Fruit fly (Drosophila melanogaster) whole organism: ENCODE measurements around the gene elB.

Source experiments
- CG8478 ChIP-seq: fragments of >200 bp; optimal IDR thresholded peaks from 2 replicates; lab custom pipeline; 2018; ENCODE audit warnings: inconsistent platforms
- Dll ChIP-seq: fragments of >200 bp; optimal IDR thresholded peaks from 2 replicates; lab custom pipeline; 2017
- EcR ChIP-seq, 2 experiments: fragments of >200 bp; optimal IDR thresholded peaks; 2 replicates each; lab custom pipeline; 2017; ENCODE audit warnings: missing biosample characterization in 2 of 2, missing genetic modification characterization in 2 of 2, missing genetic modification reagents in 2 of 2
- pan ChIP-seq: fragments of >200 bp; optimal IDR thresholded peaks from 2 replicates; lab custom pipeline; 2017
- psq ChIP-seq: fragments of >200 bp; optimal IDR thresholded peaks from 2 replicates; lab custom pipeline; 2017
- usp ChIP-seq: fragments of >200 bp; optimal IDR thresholded peaks from 2 replicates; lab custom pipeline; 2017; ENCODE audit warnings: missing biosample characterization, missing genetic modification characterization, mixed read lengths

Gene elB

DNA sequence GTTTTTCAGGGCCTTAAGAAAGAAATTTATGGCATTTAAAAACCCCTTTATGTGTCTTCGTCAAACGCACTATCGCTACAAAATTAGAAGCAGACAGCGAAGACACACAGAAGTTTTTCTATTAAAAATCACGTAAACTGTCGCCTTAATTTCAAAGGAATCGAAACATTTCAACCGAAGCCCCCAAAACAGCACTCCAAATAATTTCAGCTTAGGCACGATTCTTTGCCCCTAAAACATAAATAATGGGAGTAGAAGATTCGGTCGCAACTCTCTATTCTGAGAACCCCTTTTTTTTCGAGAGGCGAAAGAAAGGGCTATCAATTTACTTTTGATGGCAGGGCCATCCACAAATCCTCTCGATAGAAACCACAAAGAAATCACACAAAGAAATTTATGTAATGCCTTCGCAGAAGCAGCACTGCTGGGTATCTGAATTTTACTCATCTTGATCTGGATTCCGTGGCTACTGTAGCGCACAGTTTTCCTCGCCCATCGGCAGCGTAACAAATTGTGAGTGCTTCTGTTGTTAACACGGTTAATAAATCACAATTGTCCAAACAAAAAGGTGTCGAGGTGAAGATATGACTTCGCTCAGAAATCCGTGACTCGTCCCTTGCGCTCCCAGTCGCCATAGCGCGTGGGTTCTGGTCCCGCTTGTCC, 40.7 kb upstream of the elB start:
- no peak for TF ChIP-seq CG8478 (lab: Kevin White, UChicago)
- TF ChIP-seq Dll (lab: Kevin White, UChicago): no peak
- no peak for TF ChIP-seq psq
- no peak for TF ChIP-seq pan (lab: Kevin White, UChicago)
- TF ChIP-seq usp (GFP tag; lab: Kevin White, UChicago): no peak
- no peak for TF ChIP-seq EcR (GFP tag; optimal IDR thresholded peaks at IDR 0.05; lab: Kevin White, UChicago)

DNA sequence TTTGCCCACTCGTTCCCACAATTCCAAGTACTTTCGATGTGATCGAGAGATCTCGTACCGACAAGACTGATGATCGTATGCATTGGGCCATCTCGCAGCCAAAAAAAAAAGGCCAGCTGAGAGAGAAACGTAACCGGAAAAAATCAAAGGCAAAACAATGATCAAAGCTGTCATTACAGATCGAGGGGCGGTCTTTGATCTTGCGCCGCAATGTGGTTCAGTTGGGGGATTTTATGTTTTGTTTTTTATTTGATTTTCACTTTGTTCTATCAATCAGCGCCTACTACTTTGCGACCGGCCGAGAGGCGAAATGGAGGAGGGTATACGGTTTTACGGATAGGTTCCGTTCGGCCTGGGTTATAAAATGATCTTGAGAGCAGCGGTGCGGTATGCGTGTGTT, 39.4 kb upstream of the elB start:
- TF ChIP-seq pan (lab: Kevin White, UChicago): no peak
- no peak for TF ChIP-seq usp (GFP tag; lab: Kevin White, UChicago)
- no peak for TF ChIP-seq CG8478 (lab: Kevin White, UChicago)
- no peak for TF ChIP-seq psq
- TF ChIP-seq Dll (lab: Kevin White, UChicago): no peak
- TF ChIP-seq EcR (GFP tag; optimal IDR thresholded peaks at IDR 0.05; lab: Kevin White, UChicago): no peak

DNA sequence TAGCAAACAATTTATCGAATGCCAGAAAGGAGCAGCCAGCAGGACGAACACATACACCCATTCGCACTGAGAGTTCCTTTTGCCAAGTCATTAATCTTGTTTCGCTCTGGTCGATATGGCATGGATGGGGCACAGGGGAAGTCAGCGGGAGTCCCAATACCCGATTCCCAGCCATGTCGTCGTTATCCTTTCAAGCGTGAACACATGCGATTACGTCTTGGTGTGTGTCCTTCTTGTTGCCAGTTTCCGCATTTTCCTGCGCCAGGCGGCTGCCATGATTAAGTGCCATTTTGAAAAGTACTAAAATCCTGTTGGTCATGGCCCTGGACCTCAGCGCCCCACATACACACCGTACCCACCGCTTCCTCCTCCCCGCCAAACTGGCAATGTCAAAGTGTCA, 38.2 kb upstream of the elB start:
- no peak for TF ChIP-seq usp (GFP tag; lab: Kevin White, UChicago)
- TF ChIP-seq pan (lab: Kevin White, UChicago): no peak
- TF ChIP-seq Dll (lab: Kevin White, UChicago): no peak
- TF ChIP-seq psq: no peak
- no peak for TF ChIP-seq CG8478 (lab: Kevin White, UChicago)
- TF ChIP-seq EcR (GFP tag; optimal IDR thresholded peaks at IDR 0.05; lab: Kevin White, UChicago): no peak

DNA sequence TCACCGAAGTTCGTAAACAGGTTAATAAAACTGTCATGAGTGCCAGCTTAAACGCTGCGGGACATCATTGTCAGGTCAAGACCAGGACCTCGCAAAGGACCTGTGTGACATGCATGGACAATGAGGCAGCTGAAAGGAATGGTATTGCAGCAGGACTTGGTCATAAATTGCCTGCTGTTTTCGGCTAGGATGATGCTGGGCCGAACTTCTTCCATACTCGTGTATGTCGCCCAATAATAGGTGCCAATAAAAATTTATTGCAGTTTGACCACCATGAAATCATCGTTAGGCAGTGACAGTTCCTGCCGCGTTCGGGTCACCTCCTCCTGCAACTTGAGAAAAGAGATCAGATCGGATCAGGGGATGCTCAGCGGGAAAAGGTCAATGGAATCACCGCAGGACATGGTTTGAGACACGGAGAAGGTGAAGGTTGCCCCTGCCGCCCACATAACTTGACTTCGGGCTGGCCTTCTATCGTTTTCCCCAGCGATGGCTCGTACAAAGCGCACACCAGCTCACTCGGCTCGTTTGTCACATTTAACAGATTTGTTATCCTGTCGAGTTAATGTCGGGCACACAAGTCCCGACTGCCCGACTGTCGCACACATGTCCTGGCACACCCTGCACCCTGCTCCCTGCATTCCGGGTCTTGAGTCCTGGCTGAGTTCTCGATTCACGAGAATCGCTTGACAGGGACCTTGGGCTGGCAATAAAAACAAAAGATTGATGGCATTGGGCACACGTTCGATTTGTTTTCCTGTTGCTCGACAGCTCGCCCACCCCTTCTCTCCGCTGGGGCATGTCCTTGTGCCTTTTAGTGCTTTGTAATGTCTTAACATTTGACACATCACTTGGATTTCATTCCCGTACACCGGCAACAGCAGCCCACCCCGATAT, 36.5 kb upstream of the elB start:
- TF ChIP-seq psq (no peak), pan (lab: Kevin White, UChicago) (no peak), CG8478 (lab: Kevin White, UChicago) (no peak), EcR (GFP tag; optimal IDR thresholded peaks at IDR 0.05; lab: Kevin White, UChicago) (no peak), usp (GFP tag; lab: Kevin White, UChicago) (no peak), Dll (lab: Kevin White, UChicago) (no peak)

DNA sequence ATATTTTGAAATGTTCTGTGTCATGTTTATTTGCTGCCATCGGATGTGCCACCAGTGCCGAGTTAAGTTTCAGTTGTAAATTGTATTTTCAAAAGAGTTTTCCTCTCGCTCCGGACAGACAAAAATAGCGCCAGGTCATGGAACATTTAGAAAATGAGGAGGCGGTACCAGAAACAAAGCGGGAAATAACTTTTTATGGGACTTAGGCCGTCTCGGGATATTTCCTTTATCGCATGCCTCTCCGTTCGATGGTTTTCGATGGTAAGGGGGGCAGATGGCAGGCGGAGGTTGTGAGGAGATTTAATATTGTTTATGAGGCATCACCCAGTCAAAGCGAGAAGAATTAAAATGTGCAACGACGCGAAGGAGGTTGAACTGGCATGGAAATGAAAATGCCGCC, 35.5 kb upstream of the elB start:
- TF ChIP-seq pan (lab: Kevin White, UChicago) (no peak), CG8478 (lab: Kevin White, UChicago) (no peak), Dll (lab: Kevin White, UChicago) (no peak), EcR (GFP tag; optimal IDR thresholded peaks at IDR 0.05; lab: Kevin White, UChicago) (no peak), usp (GFP tag; lab: Kevin White, UChicago) (no peak), psq (no peak)

DNA sequence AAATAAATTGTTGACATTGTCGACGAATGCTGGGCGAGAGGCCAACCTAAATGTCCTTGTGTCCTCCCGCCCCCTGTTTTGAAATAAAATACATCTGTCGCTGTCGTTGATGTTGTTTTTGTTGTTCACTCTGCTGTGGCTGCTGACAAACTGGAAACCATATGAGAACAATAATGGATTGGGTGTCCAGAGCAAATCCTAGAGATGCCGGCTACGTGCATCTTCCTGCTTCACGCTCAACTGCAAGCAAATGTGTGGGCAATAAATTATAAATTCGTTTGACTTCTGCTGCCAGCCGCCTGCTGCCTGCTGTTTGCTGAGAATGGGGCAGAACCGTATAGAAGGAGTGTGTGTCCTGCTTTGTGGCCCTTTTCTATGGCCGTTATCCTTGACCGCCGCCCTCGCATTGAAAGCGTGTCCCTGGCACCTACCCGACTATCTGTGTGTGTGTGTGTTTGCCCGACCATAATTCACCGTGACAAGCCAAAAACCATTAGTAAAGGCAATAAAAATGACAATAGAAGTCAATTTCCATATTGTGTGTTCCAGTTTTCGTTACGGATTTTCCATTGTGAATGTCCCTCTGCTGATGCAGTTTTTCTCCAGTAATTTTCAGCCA, 34.4 kb upstream of the elB start:
- TF ChIP-seq psq (no peak), CG8478 (lab: Kevin White, UChicago) (no peak), usp (GFP tag; lab: Kevin White, UChicago) (no peak), EcR (GFP tag; optimal IDR thresholded peaks at IDR 0.05; lab: Kevin White, UChicago) (no peak), pan (lab: Kevin White, UChicago) (no peak), Dll (lab: Kevin White, UChicago) (no peak)

DNA sequence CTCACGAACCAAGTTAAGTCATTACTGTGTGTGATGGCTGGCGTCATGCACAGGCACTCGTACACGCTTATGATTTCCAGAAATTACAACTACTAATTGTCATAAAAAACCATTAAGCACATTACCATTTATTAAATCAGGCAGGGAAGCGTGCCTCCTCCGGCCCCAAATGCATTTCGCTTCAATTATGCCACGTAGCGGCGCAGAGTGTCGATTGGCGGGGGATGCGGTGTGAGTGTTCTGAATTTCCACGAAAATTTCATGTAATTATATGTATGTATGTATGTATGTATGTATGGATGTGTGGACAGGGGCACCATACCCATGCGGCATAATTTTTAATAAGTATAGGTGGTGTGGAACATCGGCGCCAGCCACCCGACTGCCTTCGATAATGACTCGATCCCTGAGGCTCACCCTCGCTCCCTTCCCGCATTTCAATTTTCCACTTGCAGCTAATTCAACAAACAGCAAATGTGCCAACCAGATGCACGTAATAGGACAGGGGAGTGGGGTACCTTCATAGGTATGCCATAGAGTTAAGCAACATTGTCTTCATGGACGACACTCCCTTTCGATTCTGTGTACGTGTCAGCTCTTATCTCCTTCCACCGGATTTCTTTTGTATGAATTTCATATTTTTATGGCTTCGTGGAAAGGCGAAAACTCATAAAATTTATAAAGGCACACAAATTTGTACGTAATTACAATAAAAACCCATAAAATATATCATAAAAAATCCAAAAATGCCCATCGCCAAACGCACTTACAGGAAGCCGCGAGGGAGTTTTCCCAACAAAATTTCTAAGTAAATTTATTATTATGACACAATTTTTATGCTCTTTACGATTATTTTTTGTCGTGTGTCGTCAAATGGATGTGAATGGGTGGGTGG, 33.0 kb upstream of the elB start:
- TF ChIP-seq usp (GFP tag; lab: Kevin White, UChicago) (no peak), CG8478 (lab: Kevin White, UChicago) (no peak), EcR (GFP tag; optimal IDR thresholded peaks at IDR 0.05; lab: Kevin White, UChicago) (no peak)

DNA sequence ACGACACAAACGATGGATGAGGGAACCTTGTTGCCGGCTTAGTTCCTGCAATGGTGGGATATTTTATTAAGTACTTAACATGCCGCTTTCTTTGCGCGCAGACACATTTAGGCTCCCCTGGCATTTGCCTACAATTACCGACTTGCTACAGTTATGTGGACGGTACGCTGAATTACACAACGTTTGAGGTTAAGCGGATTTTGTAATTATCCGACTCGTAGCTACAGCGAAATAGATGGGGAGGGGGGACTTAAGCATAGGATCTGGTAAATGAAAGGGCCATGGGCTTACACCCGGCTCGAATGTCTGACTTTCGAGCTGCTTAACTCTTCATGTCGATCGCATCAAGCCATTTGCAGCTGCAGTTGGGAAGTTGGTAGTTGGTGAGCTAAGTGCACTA, 32.0 kb upstream of the elB start:
- no peak for TF ChIP-seq EcR (GFP tag; optimal IDR thresholded peaks at IDR 0.05; lab: Kevin White, UChicago)
- no peak for TF ChIP-seq psq
- no peak for TF ChIP-seq usp (GFP tag; lab: Kevin White, UChicago)
- TF ChIP-seq CG8478 (lab: Kevin White, UChicago): no peak
- TF ChIP-seq Dll (lab: Kevin White, UChicago): no peak
- TF ChIP-seq pan (lab: Kevin White, UChicago): no peak

DNA sequence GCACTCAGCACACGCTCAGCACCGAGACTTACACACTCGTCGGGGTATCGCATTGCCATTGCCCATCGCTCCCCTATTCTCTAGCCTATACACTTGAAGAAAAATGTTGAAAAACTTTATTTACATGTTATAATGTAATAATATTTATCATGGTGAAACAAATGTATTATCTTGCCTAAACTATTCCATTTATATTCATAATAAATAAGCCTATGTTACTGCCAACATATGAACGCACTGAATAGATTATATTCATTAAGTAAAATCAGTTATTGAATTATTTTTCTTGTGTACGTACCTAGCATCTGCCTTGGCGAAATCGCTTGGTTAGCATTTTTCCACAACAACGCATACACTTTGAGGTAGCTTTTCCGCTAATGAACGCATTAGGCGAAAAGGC, 31.6 kb upstream of the elB start:
- TF ChIP-seq EcR (GFP tag; optimal IDR thresholded peaks at IDR 0.05; lab: Kevin White, UChicago): no peak
- no peak for TF ChIP-seq psq
- TF ChIP-seq usp (GFP tag; lab: Kevin White, UChicago): no peak
- no peak for TF ChIP-seq pan (lab: Kevin White, UChicago)
- TF ChIP-seq Dll (lab: Kevin White, UChicago): no peak
- no peak for TF ChIP-seq CG8478 (lab: Kevin White, UChicago)

DNA sequence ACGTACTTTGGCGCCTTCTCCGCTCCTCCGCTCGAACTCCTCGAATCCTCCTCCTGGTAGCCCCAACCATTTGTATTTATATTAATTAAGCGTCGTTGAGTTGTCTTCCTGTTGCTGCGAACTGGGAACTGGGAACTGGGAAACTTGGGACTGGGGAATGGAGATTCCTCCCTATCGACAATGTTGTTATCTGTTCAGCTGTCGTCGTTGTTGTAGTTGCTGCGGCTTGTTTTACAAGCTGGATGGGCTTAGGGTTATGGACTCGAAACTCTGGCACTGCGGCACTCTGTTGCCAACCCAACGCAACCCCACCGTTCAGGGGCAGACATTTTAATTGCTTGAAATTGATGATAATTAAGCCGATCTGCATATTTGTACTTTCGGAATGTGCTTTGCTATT, 29.5 kb upstream of the elB start:
- TF ChIP-seq usp (GFP tag; lab: Kevin White, UChicago) (no peak), pan (lab: Kevin White, UChicago) (no peak), CG8478 (lab: Kevin White, UChicago) (no peak), Dll (lab: Kevin White, UChicago) (no peak), psq (no peak), EcR (GFP tag; optimal IDR thresholded peaks at IDR 0.05; lab: Kevin White, UChicago) (no peak)
